Worm (Caenorhabditis elegans) whole organism, L1 larva: ENCODE results near the gene ife-5.

Experiments used
- C04F5.9 ChIP-seq: sonication (generic microtip); optimal IDR thresholded peaks from 2 replicates; lab custom pipeline; 2016; ENCODE audit warnings: missing genetic modification characterization, missing compliant biosample characterization
- dpl-1 ChIP-seq, 3 experiments: fragments of 150-350 bp in 2 of 3; sonication (generic microtip) in 1 of 3; optimal IDR thresholded peaks; 2 replicates each; lab custom pipeline; 2014 to 2017; ENCODE audit warnings: missing biosample characterization in 3 of 3, missing genetic modification characterization in 3 of 3, missing genetic modification reagents in 3 of 3
- elt-2 ChIP-seq: sonication (generic microtip); optimal IDR thresholded peaks from 2 replicates; lab custom pipeline; 2016; ENCODE audit warnings: missing genetic modification characterization, mild to moderate bottlenecking, inconsistent platforms, missing compliant biosample characterization, missing genetic modification reagents
- ets-5 ChIP-seq: fragments of 200-800 bp; sonication (Bioruptor generic); IDR thresholded peaks from 2 replicates; pipeline ENCODE4 v1.3.6; 2022; ENCODE audit warnings: missing genetic modification characterization, missing compliant biosample characterization
- jun-1 ChIP-seq: fragments of 150-350 bp; optimal IDR thresholded peaks from 2 replicates; lab custom pipeline; 2014; ENCODE audit warnings: missing biosample characterization, missing genetic modification reagents, missing genetic modification characterization
- mdl-1 ChIP-seq, 2 experiments: fragments of 150-350 bp; optimal IDR thresholded peaks; 2 replicates each; lab custom pipeline; 2014 to 2017; ENCODE audit warnings: missing biosample characterization in 2 of 2, missing genetic modification characterization in 2 of 2, inconsistent platforms in 1 of 2
- nhr-11 ChIP-seq: fragments of 150-350 bp; optimal IDR thresholded peaks from 2 replicates; lab custom pipeline; 2014; ENCODE audit warnings: missing biosample characterization, missing genetic modification characterization
- nhr-12 ChIP-seq: sonication (generic microtip); optimal IDR thresholded peaks from 2 replicates; lab custom pipeline; 2017; ENCODE audit warnings: missing biosample characterization, missing genetic modification characterization
- nhr-85 ChIP-seq: sonication (generic microtip); peaks from one replicate; lab custom pipeline; 2016; ENCODE audit warnings: missing genetic modification characterization, inconsistent platforms, missing compliant biosample characterization
- pqm-1 ChIP-seq: sonication (generic microtip); optimal IDR thresholded peaks from 3 replicates; lab custom pipeline; 2017; ENCODE audit warnings: missing biosample characterization, missing genetic modification characterization

ce11 chrII:12328994-12329393, 48.5 kb downstream of the ife-5 start, which contains the start of gene sre-55:
- TF ChIP-seq pqm-1 (tag; lab: Kevin White, UChicago), result no peak
- TF ChIP-seq ets-5 (GFP tag; lab: Robert Waterston, UW), result no peak
- TF ChIP-seq nhr-11 (tag; lab: Kevin White, UChicago), result no peak
- no peak for TF ChIP-seq mdl-1 (tag; optimal IDR thresholded peaks at IDR 0.05; lab: Kevin White, UChicago)
- no peak for TF ChIP-seq nhr-12 (tag; lab: Kevin White, UChicago)
- TF ChIP-seq elt-2 (tag; lab: Kevin White, UChicago), result no peak
- TF ChIP-seq C04F5.9 (tag; lab: Kevin White, UChicago), result no peak
- no peak for TF ChIP-seq nhr-85
- TF ChIP-seq dpl-1 (GFP tag; optimal IDR thresholded peaks at IDR 0.05; lab: Kevin White, UChicago), result no peak
- TF ChIP-seq jun-1 (tag; lab: Kevin White, UChicago), result no peak
